Worm (Caenorhabditis elegans) whole organism, early embryonic: ENCODE data around the gene srh-245.
"Not testable (repeated sequence)": the region's sequence is repeated elsewhere in the genome, so short reads cannot be mapped to it uniquely, and the experiment has no call there.

Experiments used
- aly-1 ChIP-seq: sonication (generic microtip); optimal IDR thresholded peaks from 2 replicates; lab custom pipeline; 2016; ENCODE audit warnings: missing genetic modification characterization, missing compliant biosample characterization
- ama-1 ChIP-seq: fragments of 150-350 bp; optimal IDR thresholded peaks from 2 replicates; lab custom pipeline; 2014
- hmg-4 ChIP-seq: fragments of 200-800 bp; sonication (Bioruptor generic); optimal IDR thresholded peaks from 2 replicates; lab custom pipeline; 2018; ENCODE audit warnings: mild to moderate bottlenecking, missing genetic modification characterization, missing compliant biosample characterization
- tbx-11 ChIP-seq: fragments of 200-800 bp; sonication (Bioruptor generic); IDR thresholded peaks from 2 replicates; pipeline ENCODE4 v1.3.6; 2022; ENCODE audit warnings: missing genetic modification characterization, missing compliant biosample characterization
- tbx-37 ChIP-seq: fragments of 200-800 bp; sonication (Bioruptor generic); conservative IDR thresholded peaks from 2 replicates; pipeline ENCODE4 v1.3.6; 2022; ENCODE audit warnings: missing genetic modification reagents, missing genetic modification characterization, missing compliant biosample characterization

- not testable (repeated sequence) for TF ChIP-seq hmg-4 (GFP tag; lab: Kevin White, UChicago); aly-1 (tag; lab: Kevin White, UChicago); ama-1 (lab: Kevin White, UChicago)
- TF ChIP-seq tbx-11 (GFP tag; lab: Robert Waterston, UW) (peak; percentile 45; the same call in 1 of the 2 replicates), tbx-37 (GFP tag; lab: Robert Waterston, UW) (peak; percentile 75)
These were observed 2.4 kb upstream of the srh-245 start for ce11 chrV:658140-658539.
